Worm (Caenorhabditis elegans) whole organism, L3 larva: ENCODE measurements around the gene ehbp-1.

Experiments used
- fos-1 ChIP-seq: fragments of 150-350 bp; optimal IDR thresholded peaks from 2 replicates; lab custom pipeline; 2014; ENCODE audit warnings: missing biosample characterization, missing genetic modification characterization
- jun-1 ChIP-seq: fragments of 150-350 bp; optimal IDR thresholded peaks from 2 replicates; lab custom pipeline; 2014; ENCODE audit warnings: missing biosample characterization, missing genetic modification reagents, missing genetic modification characterization
- lin-39 ChIP-seq: fragments of 150-350 bp; optimal IDR thresholded peaks from 2 replicates; lab custom pipeline; 2018; ENCODE audit warnings: missing biosample characterization, missing genetic modification reagents, missing genetic modification characterization
- nhr-237 ChIP-seq: fragments of 150-350 bp; optimal IDR thresholded peaks from 2 replicates; lab custom pipeline; 2014; ENCODE audit warnings: missing biosample characterization, missing genetic modification characterization
- unc-39 ChIP-seq: sonication (generic microtip); optimal IDR thresholded peaks from 4 replicates; lab custom pipeline; 2017; ENCODE audit warnings: missing biosample characterization, missing genetic modification characterization

DNA sequence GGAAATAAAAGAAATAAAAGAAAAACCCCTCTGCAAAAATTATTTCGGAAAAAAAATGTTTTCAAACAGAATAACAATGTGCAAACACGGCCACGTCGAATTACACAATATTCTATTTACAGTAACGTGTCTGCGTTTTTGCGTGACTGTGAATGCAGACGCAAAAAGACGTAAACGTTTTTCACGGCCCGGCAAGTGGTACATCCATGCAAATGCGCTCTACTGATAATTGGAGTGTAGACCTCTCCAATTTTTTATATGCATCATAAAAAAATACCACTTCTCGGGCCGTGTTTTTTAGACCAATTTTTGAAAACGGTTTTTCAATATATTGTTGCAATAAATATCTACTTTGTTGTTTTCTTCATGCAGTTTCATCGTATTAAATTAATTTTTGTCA, 985 bp upstream of the ehbp-1 start, which contains the start of gene nstp-10:
- no peak for TF ChIP-seq lin-39 (tag; lab: Kevin White, UChicago)
- TF ChIP-seq fos-1, result no peak
- TF ChIP-seq jun-1 (tag; lab: Kevin White, UChicago), result no peak
- TF ChIP-seq unc-39, result no peak
- no peak for TF ChIP-seq nhr-237 (tag; lab: Kevin White, UChicago)
